Fruit fly (Drosophila melanogaster) whole organism, embryonic: ENCODE results near the gene erm.

Experiments
- Atf3 ChIP-seq: fragments of 200-800 bp; sonication (Bioruptor generic); optimal IDR thresholded peaks from 3 replicates; lab custom pipeline; 2016; ENCODE audit warnings: missing biosample characterization, missing genetic modification characterization
- CG10209 ChIP-seq: fragments of 200-800 bp; sonication (Bioruptor generic); optimal IDR thresholded peaks from 3 replicates; lab custom pipeline; 2017; ENCODE audit warnings: missing biosample characterization, mild to moderate bottlenecking, missing genetic modification characterization, missing genetic modification reagents
- CG11456 ChIP-seq: fragments of 200-800 bp; sonication (Bioruptor generic); IDR thresholded peaks from 3 replicates; pipeline ENCODE4 v1.3.6; 2022; ENCODE audit warnings: missing biosample characterization, missing genetic modification characterization
- CG12155 ChIP-seq: fragments of 200-800 bp; sonication (Bioruptor generic); optimal IDR thresholded peaks from 3 replicates; lab custom pipeline; 2016; ENCODE audit warnings: missing biosample characterization, missing genetic modification characterization
- CG1233 ChIP-seq: fragments of 200-800 bp; sonication (Bioruptor generic); optimal IDR thresholded peaks from 4 replicates; lab custom pipeline; 2018; ENCODE audit warnings: missing biosample characterization, mild to moderate bottlenecking, missing genetic modification characterization
- CG12391 ChIP-seq: fragments of 200-800 bp; sonication (Bioruptor generic); optimal IDR thresholded peaks from 3 replicates; lab custom pipeline; 2018; ENCODE audit warnings: missing biosample characterization, mild to moderate bottlenecking, missing genetic modification characterization, moderate library complexity
- CG13287 ChIP-seq: fragments of 200-800 bp; sonication (Bioruptor generic); IDR thresholded peaks from 2 replicates; pipeline ENCODE4 v1.3.6; 2022; ENCODE audit warnings: missing biosample characterization, missing genetic modification characterization; ENCODE audit not compliant: partially characterized antibody
- CG14710 ChIP-seq: fragments of 200-800 bp; sonication (Bioruptor generic); optimal IDR thresholded peaks from 3 replicates; lab custom pipeline; 2019; ENCODE audit warnings: missing biosample characterization, mild to moderate bottlenecking, missing genetic modification characterization, moderate library complexity
- CG14965 ChIP-seq: fragments of 200-800 bp; sonication (Bioruptor generic); optimal IDR thresholded peaks from 2 replicates; lab custom pipeline; 2016; ENCODE audit warnings: missing biosample characterization, missing genetic modification characterization, borderline replicate concordance
- CG16813 ChIP-seq: fragments of 200-800 bp; sonication (Bioruptor generic); IDR thresholded peaks from 3 replicates; pipeline ENCODE4 v1.3.6; 2022; ENCODE audit warnings: missing biosample characterization, missing genetic modification characterization; ENCODE audit not compliant: partially characterized antibody
- CG17186 ChIP-seq: fragments of 200-800 bp; sonication (Bioruptor generic); optimal IDR thresholded peaks from 3 replicates; lab custom pipeline; 2017; ENCODE audit warnings: missing biosample characterization, missing genetic modification reagents, missing genetic modification characterization
- CG17912 ChIP-seq: fragments of 200-800 bp; sonication (Bioruptor generic); optimal IDR thresholded peaks from 2 replicates; lab custom pipeline; 2018; ENCODE audit warnings: missing biosample characterization, mild to moderate bottlenecking, missing genetic modification characterization
- CG1792 ChIP-seq: fragments of 200-800 bp; sonication (Bioruptor generic); optimal IDR thresholded peaks from 2 replicates; lab custom pipeline; 2016; ENCODE audit warnings: missing biosample characterization, missing genetic modification characterization
- CG1832 ChIP-seq: fragments of 200-800 bp; sonication (Bioruptor generic); optimal IDR thresholded peaks from 2 replicates; lab custom pipeline; 2017; ENCODE audit warnings: missing biosample characterization, mild to moderate bottlenecking, missing genetic modification characterization, inconsistent platforms
- CG18476 ChIP-seq: fragments of 200-800 bp; sonication (Bioruptor generic); optimal IDR thresholded peaks from 2 replicates; lab custom pipeline; 2016; ENCODE audit warnings: missing biosample characterization, mild to moderate bottlenecking, missing genetic modification characterization
- CG3726 ChIP-seq: fragments of 200-800 bp; sonication (Bioruptor generic); IDR thresholded peaks from 3 replicates; pipeline ENCODE4, ENCODE4 v1.3.6; 2022; ENCODE audit warnings: missing biosample characterization, missing genetic modification characterization
- CG8359 ChIP-seq: fragments of 200-800 bp; sonication (Bioruptor generic); optimal IDR thresholded peaks from 2 replicates; lab custom pipeline; 2017; ENCODE audit warnings: missing biosample characterization, mild to moderate bottlenecking, missing genetic modification characterization, borderline replicate concordance
- CG9609 ChIP-seq: fragments of 200-800 bp; sonication (Bioruptor generic); optimal IDR thresholded peaks from 3 replicates; lab custom pipeline; 2016; ENCODE audit warnings: missing biosample characterization, missing genetic modification characterization
- Dll ChIP-seq: fragments of 200-800 bp; sonication (Bioruptor generic); IDR thresholded peaks from 4 replicates; pipeline ENCODE4 v1.3.6; 2022; ENCODE audit warnings: missing biosample characterization, missing genetic modification characterization; ENCODE audit not compliant: partially characterized antibody
- Drgx ChIP-seq: fragments of 200-800 bp; sonication (Bioruptor generic); IDR thresholded peaks from 2 replicates; pipeline ENCODE4 v1.3.6; 2022; ENCODE audit warnings: missing biosample characterization, missing genetic modification characterization
- Ets65A ChIP-seq: fragments of 200-800 bp; sonication (Bioruptor generic); peaks from one replicate; lab custom pipeline; 2016; ENCODE audit warnings: missing biosample characterization, missing genetic modification characterization
- HLHmδ ChIP-seq: fragments of 200-800 bp; sonication (Bioruptor generic); optimal IDR thresholded peaks from 2 replicates; lab custom pipeline; 2018; ENCODE audit warnings: missing biosample characterization, mild to moderate bottlenecking, missing genetic modification characterization, moderate library complexity
- Hey ChIP-seq: fragments of 200-800 bp; sonication (Bioruptor generic); optimal IDR thresholded peaks from 3 replicates; lab custom pipeline; 2018; ENCODE audit warnings: missing biosample characterization, mild to moderate bottlenecking, missing genetic modification characterization
- HmgZ ChIP-seq: fragments of 200-800 bp; sonication (Bioruptor generic); optimal IDR thresholded peaks from 2 replicates; lab custom pipeline; 2018; ENCODE audit warnings: missing biosample characterization, mild to moderate bottlenecking, missing genetic modification characterization
- Hmr ChIP-seq: fragments of 200-800 bp; sonication (Bioruptor generic); optimal IDR thresholded peaks from 3 replicates; lab custom pipeline; 2017; ENCODE audit warnings: mild to moderate bottlenecking, missing biosample characterization, missing genetic modification reagents, missing genetic modification characterization
- Oli ChIP-seq: fragments of 200-800 bp; sonication (Bioruptor generic); optimal IDR thresholded peaks from 2 replicates; lab custom pipeline; 2018; ENCODE audit warnings: missing biosample characterization, mild to moderate bottlenecking, missing genetic modification characterization, moderate library complexity
- Poxn ChIP-seq: fragments of 200-800 bp; sonication (Bioruptor generic); IDR thresholded peaks from 2 replicates; pipeline ENCODE4 v1.3.6; 2022; ENCODE audit warnings: missing biosample characterization, missing genetic modification characterization
- Ptx1 ChIP-seq: fragments of 200-800 bp; sonication (Bioruptor generic); IDR thresholded peaks from 2 replicates; pipeline ENCODE4 v1.3.6; 2022; ENCODE audit warnings: missing biosample characterization, missing genetic modification characterization
- Six4 ChIP-seq: fragments of 200-800 bp; sonication (Bioruptor generic); optimal IDR thresholded peaks from 2 replicates; lab custom pipeline; 2016; ENCODE audit warnings: missing biosample characterization, missing genetic modification characterization
- Vsx1 ChIP-seq: fragments of 200-800 bp; sonication (Bioruptor generic); optimal IDR thresholded peaks from 2 replicates; lab custom pipeline; 2017; ENCODE audit warnings: missing biosample characterization, mild to moderate bottlenecking, missing genetic modification characterization, missing genetic modification reagents
- abd-A ChIP-seq: fragments of 200-800 bp; sonication (Bioruptor generic); optimal IDR thresholded peaks from 3 replicates; lab custom pipeline; 2019; ENCODE audit warnings: missing biosample characterization, mild to moderate bottlenecking, missing genetic modification characterization, moderate library complexity
- bbx ChIP-seq: fragments of 200-800 bp; sonication (Bioruptor generic); IDR thresholded peaks from 2 replicates; pipeline ENCODE4 v1.3.6; 2022; ENCODE audit warnings: missing biosample characterization, missing genetic modification characterization; ENCODE audit not compliant: partially characterized antibody
- bowl ChIP-seq: fragments of 200-800 bp; sonication (Bioruptor generic); IDR thresholded peaks from 2 replicates; pipeline ENCODE4 v1.3.6; 2022; ENCODE audit warnings: missing biosample characterization, missing genetic modification characterization
- corto ChIP-seq: fragments of 200-800 bp; sonication (Bioruptor generic); optimal IDR thresholded peaks from 2 replicates; lab custom pipeline; 2016; ENCODE audit warnings: missing biosample characterization, mild to moderate bottlenecking, missing genetic modification characterization, moderate library complexity
- dpn ChIP-seq, 2 experiments: fragments of 200-800 bp; sonication (Bioruptor generic); optimal IDR thresholded peaks; 3 replicates each; lab custom pipeline; 2016; ENCODE audit warnings: missing biosample characterization in 2 of 2, missing genetic modification characterization in 2 of 2
- fd3F ChIP-seq: fragments of 200-800 bp; sonication (Bioruptor generic); optimal IDR thresholded peaks from 2 replicates; lab custom pipeline; 2018; ENCODE audit warnings: missing biosample characterization, mild to moderate bottlenecking, missing genetic modification characterization, moderate library complexity
- grn ChIP-seq: fragments of 200-800 bp; sonication (Bioruptor generic); optimal IDR thresholded peaks from 3 replicates; lab custom pipeline; 2017; ENCODE audit warnings: missing biosample characterization, missing genetic modification characterization
- gro ChIP-seq: fragments of 200-800 bp; sonication (Bioruptor generic); optimal IDR thresholded peaks from 2 replicates; lab custom pipeline; 2016; ENCODE audit warnings: missing biosample characterization, missing genetic modification characterization
- gt ChIP-seq: fragments of 200-800 bp; sonication (Bioruptor generic); IDR thresholded peaks from 2 replicates; pipeline ENCODE4 v1.3.6; 2022; ENCODE audit warnings: missing biosample characterization, missing genetic modification characterization
- hbn ChIP-seq: fragments of 200-800 bp; sonication (Bioruptor generic); IDR thresholded peaks from 2 replicates; pipeline ENCODE4 v1.3.6; 2022; ENCODE audit warnings: missing biosample characterization, missing genetic modification characterization; ENCODE audit not compliant: partially characterized antibody
- jing ChIP-seq: fragments of 200-800 bp; sonication (Bioruptor generic); optimal IDR thresholded peaks from 2 replicates; lab custom pipeline; 2018; ENCODE audit warnings: missing biosample characterization, mild to moderate bottlenecking, missing genetic modification characterization
- kay ChIP-seq: fragments of 200-800 bp; sonication (Bioruptor generic); optimal IDR thresholded peaks from 2 replicates; lab custom pipeline; 2016; ENCODE audit warnings: missing biosample characterization, missing genetic modification characterization
- lilli ChIP-seq: fragments of 200-800 bp; sonication (Bioruptor generic); optimal IDR thresholded peaks from 3 replicates; lab custom pipeline; 2016; ENCODE audit warnings: missing biosample characterization, missing genetic modification characterization
- nau ChIP-seq: fragments of 200-800 bp; sonication (Bioruptor generic); optimal IDR thresholded peaks from 3 replicates; lab custom pipeline; 2017; ENCODE audit warnings: missing biosample characterization, mild to moderate bottlenecking, missing genetic modification characterization, missing genetic modification reagents
- pzg ChIP-seq: fragments of 200-800 bp; sonication (Bioruptor generic); optimal IDR thresholded peaks from 3 replicates; lab custom pipeline; 2018; ENCODE audit warnings: missing biosample characterization, mild to moderate bottlenecking, missing genetic modification characterization, moderate library complexity
- slou ChIP-seq: fragments of 200-800 bp; sonication (Bioruptor generic); optimal IDR thresholded peaks from 3 replicates; lab custom pipeline; 2016; ENCODE audit warnings: missing biosample characterization, missing genetic modification characterization
- stwl ChIP-seq: fragments of 200-800 bp; sonication (Bioruptor generic); optimal IDR thresholded peaks from 3 replicates; lab custom pipeline; 2018; ENCODE audit warnings: missing biosample characterization, mild to moderate bottlenecking, missing genetic modification characterization, moderate library complexity
- tio ChIP-seq: fragments of 200-800 bp; sonication (Bioruptor generic); optimal IDR thresholded peaks from 2 replicates; lab custom pipeline; 2017; ENCODE audit warnings: missing biosample characterization, missing genetic modification characterization, inconsistent platforms
- ttk ChIP-seq: fragments of 200-800 bp; sonication (Bioruptor generic); IDR thresholded peaks from 2 replicates; pipeline ENCODE4 v2.1.2; 2022; ENCODE audit warnings: missing biosample characterization, missing genetic modification characterization
- vfl ChIP-seq: fragments of 200-800 bp; sonication (Bioruptor generic); optimal IDR thresholded peaks from 2 replicates; lab custom pipeline; 2016; ENCODE audit warnings: missing biosample characterization, missing genetic modification characterization

erm gene

DNA sequence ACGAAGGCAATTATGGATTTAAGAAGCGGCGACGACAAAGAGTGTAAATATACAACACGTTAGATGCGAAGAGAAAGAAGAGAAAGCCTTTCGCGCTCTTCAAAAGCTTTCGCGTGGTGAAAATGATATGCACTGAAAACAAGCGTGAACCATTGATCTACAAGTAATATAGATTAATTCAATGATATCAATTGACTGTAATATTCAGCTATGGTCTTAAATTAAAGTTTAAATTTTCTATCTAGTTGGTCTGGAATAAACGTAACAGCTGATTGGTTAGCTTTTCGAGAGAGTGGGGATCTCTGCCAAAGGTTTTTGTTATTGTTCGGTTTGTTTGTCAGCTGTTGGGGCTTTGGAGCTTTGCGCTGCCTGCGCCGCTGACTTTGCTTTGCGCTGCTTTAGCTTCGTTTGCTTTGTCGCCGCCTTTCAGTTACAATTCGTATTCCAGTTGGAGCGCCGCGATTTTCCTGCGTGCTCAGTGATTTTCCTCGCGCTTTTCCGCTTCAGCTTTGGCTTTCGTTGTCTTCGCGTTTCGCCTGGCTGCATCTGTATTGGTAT, 58.8 kb downstream of the erm start (continued):
- TF ChIP-seq CG17186 (GFP tag; lab: Kevin White, UChicago): no peak
- no peak for TF ChIP-seq CG9609 (GFP tag; lab: Kevin White, UChicago)
- TF ChIP-seq Drgx (GFP tag; lab: Robert Waterston, UW): no peak; the same call in 1 of the 2 replicates
- TF ChIP-seq Dll (GFP tag; lab: Robert Waterston, UW): no peak
- no peak for TF ChIP-seq CG16813 (GFP tag; lab: Robert Waterston, UW)
- TF ChIP-seq CG1792 (GFP tag; lab: Kevin White, UChicago): no peak
- TF ChIP-seq Poxn (GFP tag; lab: Robert Waterston, UW): no peak
- no peak for TF ChIP-seq Oli (tag; lab: Kevin White, UChicago)
- TF ChIP-seq CG14710 (tag; lab: Kevin White, UChicago): peak; percentile 11
- no peak for TF ChIP-seq CG1832 (GFP tag; lab: Kevin White, UChicago)
- no peak for TF ChIP-seq tio (GFP tag; lab: Kevin White, UChicago)
- TF ChIP-seq Six4 (GFP tag; lab: Kevin White, UChicago): no peak
- TF ChIP-seq CG17912 (GFP tag; lab: Kevin White, UChicago): no peak
- no peak for TF ChIP-seq jing (GFP tag; lab: Kevin White, UChicago)
- TF ChIP-seq CG12155: no peak
- TF ChIP-seq bowl (GFP tag; lab: Robert Waterston, UW): no peak
- peak; percentile 11 for TF ChIP-seq nau (GFP tag; lab: Kevin White, UChicago)
- no peak for TF ChIP-seq CG10209
- TF ChIP-seq Ets65A (GFP tag; lab: Kevin White, UChicago): no peak
- no peak for TF ChIP-seq dpn (GFP tag; optimal IDR thresholded peaks at IDR 0.05; lab: Kevin White, UChicago)
- no peak for TF ChIP-seq CG8359 (GFP tag; lab: Kevin White, UChicago)
- TF ChIP-seq vfl (GFP tag; lab: Kevin White, UChicago): no peak
- TF ChIP-seq CG11456 (GFP tag; lab: Robert Waterston, UW): no peak
- TF ChIP-seq Hmr (GFP tag; lab: Kevin White, UChicago): no peak
- TF ChIP-seq kay: no peak
- no peak for TF ChIP-seq HLHmδ (GFP tag; lab: Kevin White, UChicago)
- TF ChIP-seq CG13287 (GFP tag; lab: Robert Waterston, UW): peak; percentile 19; the same call in 1 of the 2 replicates
- no peak for TF ChIP-seq grn (GFP tag; lab: Kevin White, UChicago)
- TF ChIP-seq CG12391 (tag; lab: Kevin White, UChicago): peak; percentile 20
- peak; percentile 17 for TF ChIP-seq lilli (GFP tag; lab: Kevin White, UChicago)
- no peak; the same call in 1 of the 2 replicates for TF ChIP-seq bbx (GFP tag; lab: Robert Waterston, UW)
- no peak for TF ChIP-seq CG3726 (GFP tag; lab: Robert Waterston, UW)
- no peak for TF ChIP-seq CG18476 (GFP tag; lab: Kevin White, UChicago)
- no peak for TF ChIP-seq ttk (GFP tag; lab: Robert Waterston, UW)
- TF ChIP-seq CG14965 (GFP tag; lab: Kevin White, UChicago): no peak
- no peak for TF ChIP-seq Vsx1 (GFP tag; lab: Kevin White, UChicago)
- TF ChIP-seq Atf3: no peak
- no peak for TF ChIP-seq gt (GFP tag; lab: Robert Waterston, UW)
- peak; percentile 10 for TF ChIP-seq HmgZ (tag; lab: Kevin White, UChicago)
- no peak for TF ChIP-seq Hey (tag; lab: Kevin White, UChicago)
- no peak for TF ChIP-seq CG1233 (GFP tag; lab: Kevin White, UChicago)
- TF ChIP-seq Ptx1 (GFP tag; lab: Robert Waterston, UW): no peak
- no peak for TF ChIP-seq slou (GFP tag; lab: Kevin White, UChicago)
- peak; percentile 14 for TF ChIP-seq corto (GFP tag; lab: Kevin White, UChicago)
- no peak for TF ChIP-seq gro (GFP tag; lab: Kevin White, UChicago)
- TF ChIP-seq hbn (GFP tag; lab: Robert Waterston, UW): no peak
- TF ChIP-seq pzg (GFP tag; lab: Kevin White, UChicago): no peak
- TF ChIP-seq abd-A: no peak
- no peak for TF ChIP-seq stwl (tag; lab: Kevin White, UChicago)
- TF ChIP-seq fd3F (GFP tag; lab: Kevin White, UChicago): no peak
